Worm (Caenorhabditis elegans) whole organism, mixed stage, embryonic: Measurements from ENCODE around the gene str-263.
"Not testable (repeated sequence)": the region's sequence is repeated elsewhere in the genome, so short reads cannot be mapped to it uniquely, and the experiment has no call there.

Experiments used
- M03D4.4 ChIP-seq: sonication (generic microtip); optimal IDR thresholded peaks from 2 replicates; lab custom pipeline; 2017; ENCODE audit warnings: mild to moderate bottlenecking, missing genetic modification characterization, missing compliant biosample characterization
- bed-3 ChIP-seq: fragments of 200-800 bp; sonication (Bioruptor generic); optimal IDR thresholded peaks from 3 replicates; lab custom pipeline; 2018; ENCODE audit warnings: mild to moderate bottlenecking, missing genetic modification characterization, moderate library complexity, missing compliant biosample characterization
- ceh-39 ChIP-seq: fragments of 150-350 bp; optimal IDR thresholded peaks from 2 replicates; lab custom pipeline; 2014; ENCODE audit warnings: missing biosample characterization, missing genetic modification characterization
- ceh-43 ChIP-seq: fragments of 200-800 bp; sonication (Bioruptor generic); optimal IDR thresholded peaks from 2 replicates; lab custom pipeline; 2018; ENCODE audit warnings: mild to moderate bottlenecking, missing genetic modification characterization, moderate library complexity, missing compliant biosample characterization
- ceh-83 ChIP-seq: fragments of 200-800 bp; sonication (Bioruptor generic); optimal IDR thresholded peaks from 2 replicates; lab custom pipeline; 2018; ENCODE audit warnings: mild to moderate bottlenecking, missing genetic modification characterization, missing compliant biosample characterization
- ces-1 ChIP-seq: fragments of 150-350 bp; optimal IDR thresholded peaks from 2 replicates; lab custom pipeline; 2014; ENCODE audit warnings: missing biosample characterization, missing genetic modification reagents, missing genetic modification characterization
- cnd-1 ChIP-seq: fragments of 200-800 bp; sonication (Bioruptor generic); optimal IDR thresholded peaks from 2 replicates; lab custom pipeline; 2018; ENCODE audit warnings: mild to moderate bottlenecking, missing genetic modification characterization, missing compliant biosample characterization
- drap-1 ChIP-seq: fragments of 200-800 bp; sonication (Bioruptor generic); optimal IDR thresholded peaks from 3 replicates; lab custom pipeline; 2018; ENCODE audit warnings: mild to moderate bottlenecking, missing genetic modification characterization, missing compliant biosample characterization
- elt-1 ChIP-seq: sonication (generic microtip); optimal IDR thresholded peaks from 2 replicates; lab custom pipeline; 2017; ENCODE audit warnings: missing genetic modification characterization, mild to moderate bottlenecking, missing compliant biosample characterization, antibody characterized with exemption, moderate library complexity, borderline replicate concordance; ENCODE audit not compliant: insufficient read depth
- elt-3 ChIP-seq: fragments of 150-350 bp; optimal IDR thresholded peaks from 2 replicates; lab custom pipeline; 2014; ENCODE audit warnings: missing biosample characterization, missing genetic modification characterization
- flh-1 ChIP-seq: fragments of 200-800 bp; sonication (Bioruptor generic); optimal IDR thresholded peaks from 2 replicates; lab custom pipeline; 2018; ENCODE audit warnings: mild to moderate bottlenecking, missing genetic modification characterization, moderate library complexity, missing compliant biosample characterization
- ham-2 ChIP-seq: fragments of 200-800 bp; sonication (Bioruptor generic); optimal IDR thresholded peaks from 2 replicates; lab custom pipeline; 2018; ENCODE audit warnings: mild to moderate bottlenecking, missing genetic modification characterization, missing compliant biosample characterization
- hlh-1 ChIP-seq: fragments of 150-350 bp; optimal IDR thresholded peaks from 2 replicates; lab custom pipeline; 2014; ENCODE audit warnings: missing biosample characterization, missing genetic modification reagents, missing genetic modification characterization
- lin-13 ChIP-seq: fragments of 150-350 bp; optimal IDR thresholded peaks from 2 replicates; lab custom pipeline; 2014; ENCODE audit warnings: missing biosample characterization, missing genetic modification characterization
- lin-32 ChIP-seq: fragments of 200-800 bp; sonication (Bioruptor generic); optimal IDR thresholded peaks from 2 replicates; lab custom pipeline; 2018; ENCODE audit warnings: mild to moderate bottlenecking, missing genetic modification characterization, missing compliant biosample characterization
- lsy-2 ChIP-seq: fragments of 150-350 bp; optimal IDR thresholded peaks from 2 replicates; lab custom pipeline; 2014; ENCODE audit warnings: missing biosample characterization, missing genetic modification characterization
- mab-5 ChIP-seq: fragments of 150-350 bp; optimal IDR thresholded peaks from 2 replicates; lab custom pipeline; 2014; ENCODE audit warnings: missing biosample characterization, missing genetic modification characterization
- mep-1 ChIP-seq: fragments of 150-350 bp; optimal IDR thresholded peaks from 2 replicates; lab custom pipeline; 2017; ENCODE audit warnings: missing biosample characterization, missing genetic modification reagents, missing genetic modification characterization, inconsistent platforms
- mls-2 ChIP-seq: sonication (generic microtip); optimal IDR thresholded peaks from 2 replicates; lab custom pipeline; 2016; ENCODE audit warnings: mild to moderate bottlenecking, missing genetic modification characterization, moderate library complexity, missing compliant biosample characterization
- nhr-237 ChIP-seq: fragments of 150-350 bp; optimal IDR thresholded peaks from 2 replicates; lab custom pipeline; 2014; ENCODE audit warnings: missing biosample characterization, missing genetic modification characterization
- nhr-28 ChIP-seq: fragments of 150-350 bp; optimal IDR thresholded peaks from 2 replicates; lab custom pipeline; 2014; ENCODE audit warnings: missing biosample characterization, missing genetic modification characterization
- nhr-76 ChIP-seq: sonication (generic microtip); optimal IDR thresholded peaks from 2 replicates; lab custom pipeline; 2017; ENCODE audit warnings: missing biosample characterization, missing genetic modification characterization
- pha-4 ChIP-seq: fragments of 150-350 bp; optimal IDR thresholded peaks from 2 replicates; lab custom pipeline; 2018; ENCODE audit warnings: missing biosample characterization, missing genetic modification reagents, missing genetic modification characterization
- snpc-4 ChIP-seq: fragments of 150-350 bp; optimal IDR thresholded peaks from 2 replicates; lab custom pipeline; 2014; ENCODE audit warnings: missing biosample characterization, missing genetic modification characterization
- sptf-1 ChIP-seq: sonication (generic microtip); optimal IDR thresholded peaks from 2 replicates; lab custom pipeline; 2017; ENCODE audit warnings: mild to moderate bottlenecking, missing genetic modification characterization, moderate library complexity, missing compliant biosample characterization
- tbx-8 ChIP-seq: fragments of 200-800 bp; sonication (Bioruptor generic); optimal IDR thresholded peaks from 2 replicates; lab custom pipeline; 2018; ENCODE audit warnings: mild to moderate bottlenecking, missing genetic modification characterization, moderate library complexity, missing compliant biosample characterization
- unc-120 ChIP-seq: sonication (generic microtip); optimal IDR thresholded peaks from 2 replicates; lab custom pipeline; 2017; ENCODE audit warnings: missing genetic modification characterization, missing compliant biosample characterization; ENCODE audit not compliant: poor library complexity, severe bottlenecking
- unc-39 ChIP-seq: fragments of 150-350 bp; optimal IDR thresholded peaks from 2 replicates; lab custom pipeline; 2014; ENCODE audit warnings: missing biosample characterization, missing genetic modification characterization
- unc-62 ChIP-seq: fragments of 150-350 bp; optimal IDR thresholded peaks from 2 replicates; lab custom pipeline; 2014; ENCODE audit warnings: missing biosample characterization, missing genetic modification reagents, missing genetic modification characterization
- zip-8 ChIP-seq: fragments of 150-350 bp; optimal IDR thresholded peaks from 2 replicates; lab custom pipeline; 2014; ENCODE audit warnings: missing biosample characterization, missing genetic modification characterization

str-263 gene

ce11 chrV:15643192-15643591, 30.2 kb downstream of the str-263 start, which contains the start of gene C55A1.4:
Gene C55A1.4 (minus strand): TSS chrV:15643292.
- not testable (repeated sequence) for TF ChIP-seq nhr-237 (tag; lab: Kevin White, UChicago); unc-39; lsy-2 (tag; lab: Kevin White, UChicago)

ce11 chrV:15644575-15644974, 31.6 kb downstream of the str-263 start, which contains the start of gene str-23:
Gene str-23 (plus strand): TSS chrV:15644875.
- TF ChIP-seq ces-1: no peak
- no peak for TF ChIP-seq mep-1 (tag; lab: Kevin White, UChicago)
- TF ChIP-seq tbx-8 (GFP tag; lab: Kevin White, UChicago): no peak
- TF ChIP-seq cnd-1 (tag; lab: Kevin White, UChicago): no peak
- no peak for TF ChIP-seq snpc-4

ce11 chrV:15647536-15648085, 34.6 kb downstream of the str-263 start, which contains the start of the genes C55A1.7 and C55A1.6:
Gene C55A1.7 (minus strand): TSS chrV:15647636.
Gene C55A1.6 (plus strand): TSS chrV:15648035.
- peak; percentile 10 for TF ChIP-seq pha-4 (tag; lab: Kevin White, UChicago)

DNA sequence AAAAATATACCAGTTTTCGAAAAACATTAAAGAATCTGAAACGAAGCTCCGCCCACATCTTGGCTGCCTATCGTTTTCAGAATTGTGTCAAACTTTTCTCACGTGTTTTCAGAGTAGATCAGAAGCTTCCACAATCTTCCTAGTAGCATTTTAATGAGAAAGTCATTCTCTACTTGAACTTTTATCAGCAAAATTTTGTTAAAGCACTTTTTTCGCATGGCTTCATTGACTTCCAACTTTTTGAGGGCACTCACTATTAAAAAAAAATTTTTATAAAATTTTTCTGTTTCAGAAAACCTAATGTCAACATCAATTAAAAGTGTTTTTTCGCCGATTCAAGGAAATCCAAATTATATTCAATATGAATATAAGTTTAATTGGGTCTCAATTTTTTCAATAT, 37.2 kb downstream of the str-263 start, which contains the start of gene sru-42:
Gene sru-42, plus strand, starts transcription at position 301 of the 400 bp plus-strand sequence.
- TF ChIP-seq cnd-1 (tag; lab: Kevin White, UChicago) (no peak), flh-1 (GFP tag; lab: Kevin White, UChicago) (no peak), nhr-76 (tag; lab: Kevin White, UChicago) (no peak), ham-2 (GFP tag; lab: Kevin White, UChicago) (no peak), mls-2 (tag; lab: Kevin White, UChicago) (no peak), lin-13 (tag; lab: Kevin White, UChicago) (no peak), M03D4.4 (tag; lab: Kevin White, UChicago) (no peak), ceh-83 (GFP tag; lab: Kevin White, UChicago) (no peak), mep-1 (tag; lab: Kevin White, UChicago) (no peak), sptf-1 (tag; lab: Kevin White, UChicago) (no peak), pha-4 (tag; lab: Kevin White, UChicago) (no peak), elt-1 (tag; lab: Kevin White, UChicago) (no peak), unc-62 (no peak), bed-3 (no peak), unc-39 (no peak)

DNA sequence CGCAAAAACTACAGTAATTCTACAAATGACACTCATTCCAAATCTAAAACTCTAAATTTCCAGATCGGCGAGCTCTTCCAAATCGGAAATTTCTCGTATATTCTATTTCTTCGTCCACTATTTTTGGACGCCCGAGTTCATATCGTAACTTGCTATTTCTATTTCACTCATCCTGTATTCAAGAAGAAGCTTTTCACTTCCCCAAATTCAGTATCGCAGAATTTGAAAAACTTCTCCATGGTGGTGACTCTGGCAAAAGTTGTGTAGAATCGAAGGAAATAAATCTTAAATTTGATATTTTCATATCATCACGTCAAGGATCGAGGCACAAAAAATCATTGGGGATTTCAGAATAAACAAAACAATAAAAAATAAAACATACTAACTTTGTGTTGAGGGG, 39.2 kb downstream of the str-263 start:
- no peak for TF ChIP-seq drap-1 (GFP tag; lab: Kevin White, UChicago)
- TF ChIP-seq nhr-237 (tag; lab: Kevin White, UChicago): no peak
- no peak for TF ChIP-seq cnd-1 (tag; lab: Kevin White, UChicago)
- TF ChIP-seq pha-4 (tag; lab: Kevin White, UChicago): no peak

ce11 chrV:15654124-15654523, 41.1 kb downstream of the str-263 start, which contains the start of gene F53E4.2:
Gene F53E4.2 (plus strand): TSS chrV:15654424.
- no peak for TF ChIP-seq zip-8 (tag; lab: Kevin White, UChicago)
- TF ChIP-seq lin-32: no peak
- no peak for TF ChIP-seq nhr-28 (tag; lab: Kevin White, UChicago)
- no peak for TF ChIP-seq snpc-4
- no peak for TF ChIP-seq ceh-39
- no peak for TF ChIP-seq ceh-43 (GFP tag; lab: Kevin White, UChicago)
- TF ChIP-seq sptf-1 (tag; lab: Kevin White, UChicago): no peak
- no peak for TF ChIP-seq flh-1 (GFP tag; lab: Kevin White, UChicago)
- no peak for TF ChIP-seq lin-13 (tag; lab: Kevin White, UChicago)
- TF ChIP-seq mep-1 (tag; lab: Kevin White, UChicago): no peak
- TF ChIP-seq hlh-1 (tag; lab: Kevin White, UChicago): no peak
- no peak for TF ChIP-seq elt-3 (tag; lab: Kevin White, UChicago)
- TF ChIP-seq unc-62: no peak
- no peak for TF ChIP-seq unc-120 (tag; lab: Kevin White, UChicago)
- no peak for TF ChIP-seq mab-5
- no peak for TF ChIP-seq nhr-76 (tag; lab: Kevin White, UChicago)
- no peak for TF ChIP-seq ceh-83 (GFP tag; lab: Kevin White, UChicago)
- no peak for TF ChIP-seq drap-1 (GFP tag; lab: Kevin White, UChicago)
